Fruit fly (Drosophila melanogaster) whole organism, embryonic: ENCODE measurements around the gene hyd.
A peak's percentile ranks its signal among the peaks of the same experiment; 100 is the strongest.

Experiments used
- Atf6 ChIP-seq: fragments of 200-800 bp; sonication (Bioruptor generic); IDR thresholded peaks from 2 replicates; pipeline ENCODE4 v1.3.6; 2022; ENCODE audit warnings: missing biosample characterization, missing genetic modification characterization
- Blimp-1 ChIP-seq: fragments of 200-800 bp; sonication (Bioruptor generic); optimal IDR thresholded peaks from 3 replicates; lab custom pipeline; 2018; ENCODE audit warnings: missing biosample characterization, missing genetic modification characterization, mild to moderate bottlenecking, moderate library complexity, missing genetic modification reagents
- Bteb2 ChIP-seq: fragments of 200-800 bp; sonication (Bioruptor generic); optimal IDR thresholded peaks from 2 replicates; lab custom pipeline; 2016; ENCODE audit warnings: missing biosample characterization, missing genetic modification characterization
- CG10147 ChIP-seq: fragments of 200-800 bp; sonication (Bioruptor generic); optimal IDR thresholded peaks from 2 replicates; lab custom pipeline; 2019; ENCODE audit warnings: missing biosample characterization, mild to moderate bottlenecking, missing genetic modification characterization, moderate library complexity
- CG10267 ChIP-seq: fragments of 200-800 bp; sonication (Bioruptor generic); optimal IDR thresholded peaks from 2 replicates; lab custom pipeline; 2018; ENCODE audit warnings: missing biosample characterization, mild to moderate bottlenecking, missing genetic modification characterization, moderate library complexity
- CG10462 ChIP-seq: fragments of 200-800 bp; sonication (Bioruptor generic); optimal IDR thresholded peaks from 2 replicates; lab custom pipeline; 2016; ENCODE audit warnings: missing biosample characterization, missing genetic modification characterization
- CG1233 ChIP-seq: fragments of 200-800 bp; sonication (Bioruptor generic); optimal IDR thresholded peaks from 4 replicates; lab custom pipeline; 2018; ENCODE audit warnings: missing biosample characterization, mild to moderate bottlenecking, missing genetic modification characterization
- CG12769 ChIP-seq: fragments of 200-800 bp; sonication (Bioruptor generic); optimal IDR thresholded peaks from 2 replicates; lab custom pipeline; 2019; ENCODE audit warnings: missing biosample characterization, mild to moderate bottlenecking, missing genetic modification characterization, moderate library complexity
- CG12942 ChIP-seq: fragments of 200-800 bp; sonication (Bioruptor generic); optimal IDR thresholded peaks from 3 replicates; lab custom pipeline; 2016; ENCODE audit warnings: missing biosample characterization, missing genetic modification characterization
- CG1529 ChIP-seq: fragments of 200-800 bp; sonication (Bioruptor generic); optimal IDR thresholded peaks from 3 replicates; lab custom pipeline; 2018; ENCODE audit warnings: missing biosample characterization, missing genetic modification characterization
- CG17612 ChIP-seq: fragments of 200-800 bp; sonication (Bioruptor generic); IDR thresholded peaks from 2 replicates; pipeline ENCODE4 v1.3.6; 2022; ENCODE audit warnings: missing biosample characterization, missing genetic modification characterization
- CG1792 ChIP-seq: fragments of 200-800 bp; sonication (Bioruptor generic); optimal IDR thresholded peaks from 2 replicates; lab custom pipeline; 2016; ENCODE audit warnings: missing biosample characterization, missing genetic modification characterization
- CG1832 ChIP-seq: fragments of 200-800 bp; sonication (Bioruptor generic); optimal IDR thresholded peaks from 2 replicates; lab custom pipeline; 2017; ENCODE audit warnings: missing biosample characterization, mild to moderate bottlenecking, missing genetic modification characterization, inconsistent platforms
- CG2129 ChIP-seq: fragments of 200-800 bp; sonication (Bioruptor generic); IDR thresholded peaks from 2 replicates; pipeline ENCODE4 v1.3.6; 2022; ENCODE audit warnings: missing biosample characterization, missing genetic modification characterization; ENCODE audit not compliant: partially characterized antibody
- CG32532 ChIP-seq: fragments of 200-800 bp; sonication (Bioruptor generic); IDR thresholded peaks from 2 replicates; pipeline ENCODE4 v1.3.6; 2022; ENCODE audit warnings: missing biosample characterization, missing genetic modification characterization
- CG33213 ChIP-seq: fragments of 200-800 bp; sonication (Bioruptor generic); optimal IDR thresholded peaks from 3 replicates; lab custom pipeline; 2016; ENCODE audit warnings: missing biosample characterization, missing genetic modification characterization
- CG33557 ChIP-seq: fragments of 200-800 bp; sonication (Bioruptor generic); optimal IDR thresholded peaks from 2 replicates; lab custom pipeline; 2019; ENCODE audit warnings: missing biosample characterization, mild to moderate bottlenecking, missing genetic modification characterization, moderate library complexity
- CG3407 ChIP-seq: fragments of 200-800 bp; sonication (Bioruptor generic); optimal IDR thresholded peaks from 2 replicates; lab custom pipeline; 2018; ENCODE audit warnings: missing biosample characterization, mild to moderate bottlenecking, missing genetic modification characterization
- CG3838 ChIP-seq: fragments of 200-800 bp; sonication (Bioruptor generic); optimal IDR thresholded peaks from 3 replicates; lab custom pipeline; 2016; ENCODE audit warnings: missing biosample characterization, missing genetic modification characterization
- CG4360 ChIP-seq: fragments of 200-800 bp; sonication (Bioruptor generic); IDR thresholded peaks from 2 replicates; pipeline ENCODE4 v1.3.6; 2022; ENCODE audit warnings: missing biosample characterization, missing genetic modification characterization
- CG7372 ChIP-seq: fragments of 200-800 bp; sonication (Bioruptor generic); IDR thresholded peaks from 2 replicates; pipeline ENCODE4 v1.3.6; 2022; ENCODE audit warnings: missing biosample characterization, missing genetic modification characterization
- CG8089 ChIP-seq: fragments of 200-800 bp; sonication (Bioruptor generic); optimal IDR thresholded peaks from 3 replicates; lab custom pipeline; 2016; ENCODE audit warnings: missing biosample characterization, missing genetic modification characterization
- Dad ChIP-seq: fragments of 200-800 bp; sonication (Bioruptor generic); optimal IDR thresholded peaks from 3 replicates; lab custom pipeline; 2016; ENCODE audit warnings: missing biosample characterization, missing genetic modification characterization
- Dll ChIP-seq: fragments of 200-800 bp; sonication (Bioruptor generic); IDR thresholded peaks from 4 replicates; pipeline ENCODE4 v1.3.6; 2022; ENCODE audit warnings: missing biosample characterization, missing genetic modification characterization; ENCODE audit not compliant: partially characterized antibody
- E2f1 ChIP-seq: fragments of 200-800 bp; sonication (Bioruptor generic); IDR thresholded peaks from 2 replicates; pipeline ENCODE4 v1.3.6; 2022; ENCODE audit warnings: missing biosample characterization, missing genetic modification characterization
- Ets65A ChIP-seq: fragments of 200-800 bp; sonication (Bioruptor generic); peaks from one replicate; lab custom pipeline; 2016; ENCODE audit warnings: missing biosample characterization, missing genetic modification characterization
- HLH3B ChIP-seq: fragments of 200-800 bp; sonication (Bioruptor generic); IDR thresholded peaks from 2 replicates; pipeline ENCODE4 v1.3.6; 2022; ENCODE audit warnings: missing biosample characterization, missing genetic modification characterization
- HLH4C ChIP-seq: fragments of 200-800 bp; sonication (Bioruptor generic); IDR thresholded peaks from 3 replicates; pipeline ENCODE4 v1.3.6; 2022; ENCODE audit warnings: missing biosample characterization, missing genetic modification characterization; ENCODE audit not compliant: partially characterized antibody
- HmgD ChIP-seq: fragments of 200-800 bp; sonication (Bioruptor generic); optimal IDR thresholded peaks from 3 replicates; lab custom pipeline; 2016; ENCODE audit warnings: missing biosample characterization, missing genetic modification characterization
- Hmx ChIP-seq: fragments of 200-800 bp; sonication (Bioruptor generic); optimal IDR thresholded peaks from 2 replicates; lab custom pipeline; 2016; ENCODE audit warnings: missing biosample characterization, missing genetic modification characterization
- MBD-R2 ChIP-seq: fragments of 200-800 bp; sonication (Bioruptor generic); IDR thresholded peaks from 2 replicates; pipeline ENCODE4 v1.3.6; 2022; ENCODE audit warnings: missing biosample characterization, missing genetic modification characterization
- Oaz ChIP-seq: fragments of 200-800 bp; sonication (Bioruptor generic); IDR thresholded peaks from 2 replicates; pipeline ENCODE4 v1.3.6; 2022; ENCODE audit warnings: missing biosample characterization, missing genetic modification characterization
- Sox100B ChIP-seq: fragments of 200-800 bp; sonication (Bioruptor generic); optimal IDR thresholded peaks from 3 replicates; lab custom pipeline; 2018; ENCODE audit warnings: missing biosample characterization, mild to moderate bottlenecking, missing genetic modification characterization
- Sry-β ChIP-seq: fragments of 200-800 bp; sonication (Bioruptor generic); optimal IDR thresholded peaks from 2 replicates; lab custom pipeline; 2018; ENCODE audit warnings: missing biosample characterization, mild to moderate bottlenecking, missing genetic modification characterization, moderate library complexity
- Trl ChIP-seq, 3 experiments: fragments of >200 bp in 2 of 3; fragments of 200-800 bp in 1 of 3; sonication (Bioruptor generic) in 1 of 3; optimal IDR thresholded peaks; 2 replicates in 1 of 3; 3 replicates in 2 of 3; lab custom pipeline; 2016 to 2017; ENCODE audit warnings: missing biosample characterization in 1 of 3, missing genetic modification characterization in 1 of 3
- aop ChIP-seq: fragments of 200-800 bp; sonication (Bioruptor generic); IDR thresholded peaks from 2 replicates; pipeline ENCODE4 v1.3.6; 2022; ENCODE audit warnings: missing biosample characterization, missing genetic modification characterization
- bbx ChIP-seq: fragments of 200-800 bp; sonication (Bioruptor generic); IDR thresholded peaks from 2 replicates; pipeline ENCODE4 v1.3.6; 2022; ENCODE audit warnings: missing biosample characterization, missing genetic modification characterization; ENCODE audit not compliant: partially characterized antibody
- cad ChIP-seq: fragments of >200 bp; optimal IDR thresholded peaks from 2 replicates; lab custom pipeline; 2017; ENCODE audit warnings: missing biosample characterization, missing genetic modification characterization
- chn ChIP-seq: fragments of 200-800 bp; sonication (Bioruptor generic); optimal IDR thresholded peaks from 2 replicates; lab custom pipeline; 2016; ENCODE audit warnings: missing biosample characterization, missing genetic modification characterization
- esg ChIP-seq: fragments of 200-800 bp; sonication (Bioruptor generic); conservative IDR thresholded peaks from 2 replicates; pipeline ENCODE4 v1.3.6; 2022; ENCODE audit warnings: missing biosample characterization, missing genetic modification characterization
- gcm ChIP-seq: fragments of 200-800 bp; sonication (Bioruptor generic); optimal IDR thresholded peaks from 2 replicates; lab custom pipeline; 2019; ENCODE audit warnings: missing biosample characterization, mild to moderate bottlenecking, missing genetic modification characterization, moderate library complexity
- gsb-n ChIP-seq: fragments of 200-800 bp; sonication (Bioruptor generic); optimal IDR thresholded peaks from 3 replicates; lab custom pipeline; 2018; ENCODE audit warnings: missing biosample characterization, mild to moderate bottlenecking, missing genetic modification characterization
- maf-S ChIP-seq: fragments of 200-800 bp; sonication (Bioruptor generic); optimal IDR thresholded peaks from 2 replicates; lab custom pipeline; 2016; ENCODE audit warnings: missing biosample characterization, missing genetic modification characterization
- nau ChIP-seq: fragments of 200-800 bp; sonication (Bioruptor generic); optimal IDR thresholded peaks from 3 replicates; lab custom pipeline; 2017; ENCODE audit warnings: missing biosample characterization, mild to moderate bottlenecking, missing genetic modification characterization, missing genetic modification reagents
- pfk ChIP-seq: fragments of 200-800 bp; sonication (Bioruptor generic); optimal IDR thresholded peaks from 2 replicates; lab custom pipeline; 2018; ENCODE audit warnings: missing biosample characterization, mild to moderate bottlenecking, missing genetic modification characterization, moderate library complexity
- repo ChIP-seq: fragments of 200-800 bp; sonication (Bioruptor generic); optimal IDR thresholded peaks from 2 replicates; lab custom pipeline; 2016; ENCODE audit warnings: missing biosample characterization, missing genetic modification characterization
- rib ChIP-seq: fragments of 200-800 bp; sonication (Bioruptor generic); IDR thresholded peaks from 2 replicates; pipeline ENCODE4 v1.3.6; 2022; ENCODE audit warnings: missing biosample characterization, missing genetic modification characterization
- stc ChIP-seq: fragments of 200-800 bp; sonication (Bioruptor generic); IDR thresholded peaks from 2 replicates; pipeline ENCODE4 v1.3.6; 2022; ENCODE audit warnings: missing biosample characterization, missing genetic modification characterization
- stwl ChIP-seq: fragments of 200-800 bp; sonication (Bioruptor generic); optimal IDR thresholded peaks from 3 replicates; lab custom pipeline; 2018; ENCODE audit warnings: missing biosample characterization, mild to moderate bottlenecking, missing genetic modification characterization, moderate library complexity
- vfl ChIP-seq: fragments of 200-800 bp; sonication (Bioruptor generic); optimal IDR thresholded peaks from 2 replicates; lab custom pipeline; 2016; ENCODE audit warnings: missing biosample characterization, missing genetic modification characterization

hyd gene

dm6 chr3R:9703273-9703672, 22.1 kb downstream of the hyd start:
- TF ChIP-seq Blimp-1 (GFP tag; lab: Kevin White, UChicago) (peak; percentile 75), CG12769 (peak; percentile 9), CG10147 (no peak)

- TF ChIP-seq CG2129 (no peak), CG33213 (GFP tag; lab: Kevin White, UChicago) (peak; percentile 82), Dll (GFP tag; lab: Robert Waterston, UW) (no peak), stc (no peak), Sry-β (GFP tag; lab: Kevin White, UChicago) (peak; percentile 29), CG33557 (GFP tag; lab: Kevin White, UChicago) (peak; percentile 42), CG3838 (GFP tag; lab: Kevin White, UChicago) (peak; percentile 51), CG32532 (GFP tag; lab: Robert Waterston, UW) (no peak), CG3407 (peak; percentile 82), repo (peak; percentile 55), CG10462 (GFP tag; lab: Kevin White, UChicago) (peak; percentile 70), pfk (GFP tag; lab: Kevin White, UChicago) (no peak), esg (GFP tag; lab: Robert Waterston, UW) (no peak), Oaz (GFP tag; lab: Robert Waterston, UW) (no peak), cad (no peak), Sox100B (GFP tag; lab: Kevin White, UChicago) (peak; percentile 86), CG10267 (peak; percentile 79), CG1792 (peak; percentile 71), chn (peak; percentile 84), stwl (tag; lab: Kevin White, UChicago) (peak; percentile 24), maf-S (peak; percentile 78), Atf6 (GFP tag; lab: Robert Waterston, UW) (no peak), gcm (GFP tag; lab: Kevin White, UChicago) (peak; percentile 84), CG1529 (GFP tag; lab: Kevin White, UChicago) (peak; percentile 85), Bteb2 (peak; percentile 81), MBD-R2 (GFP tag; lab: Robert Waterston, UW) (no peak), CG17612 (GFP tag; lab: Robert Waterston, UW) (no peak), HLH3B (no peak), nau (GFP tag; lab: Kevin White, UChicago) (peak; percentile 90), CG4360 (GFP tag; lab: Robert Waterston, UW) (no peak), Ets65A (GFP tag; lab: Kevin White, UChicago) (peak; percentile 95), Hmx (GFP tag; lab: Kevin White, UChicago) (peak; percentile 23), CG1233 (GFP tag; lab: Kevin White, UChicago) (peak; percentile 89), aop (no peak), bbx (GFP tag; lab: Robert Waterston, UW) (no peak), gsb-n (peak; percentile 79), E2f1 (GFP tag; lab: Robert Waterston, UW) (no peak), Trl (optimal IDR thresholded peaks at IDR 0.05; lab: Kevin White, UChicago) (no peak), Trl (GFP tag; optimal IDR thresholded peaks at IDR 0.05; lab: Kevin White, UChicago) (peak; percentile 81), CG12942 (GFP tag; lab: Kevin White, UChicago) (peak; percentile 76), HmgD (GFP tag; lab: Kevin White, UChicago) (peak; percentile 44), CG8089 (peak; percentile 80), rib (GFP tag; lab: Robert Waterston, UW) (no peak), vfl (GFP tag; lab: Kevin White, UChicago) (peak; percentile 81), HLH4C (GFP tag; lab: Robert Waterston, UW) (no peak), Dad (GFP tag; lab: Kevin White, UChicago) (peak; percentile 71), CG7372 (GFP tag; lab: Robert Waterston, UW) (no peak), CG1832 (GFP tag; lab: Kevin White, UChicago) (no peak)
Measured at dm6 chr3R:9702567-9702966, 22.8 kb downstream of the hyd start.
